Worm (Caenorhabditis elegans) whole organism, L2 larva: ENCODE measurements around the gene ZK970.8.

ENCODE experiments used
- C34F6.9 ChIP-seq: fragments of 150-350 bp; optimal IDR thresholded peaks from 2 replicates; lab custom pipeline; 2014; ENCODE audit warnings: missing biosample characterization, missing genetic modification characterization
- F13H6.1 ChIP-seq: sonication (generic microtip); optimal IDR thresholded peaks from 2 replicates; lab custom pipeline; 2016; ENCODE audit warnings: missing genetic modification characterization, missing compliant biosample characterization
- R02D3.7 ChIP-seq: fragments of 150-350 bp; optimal IDR thresholded peaks from 2 replicates; lab custom pipeline; 2014; ENCODE audit warnings: missing biosample characterization, missing genetic modification characterization
- Y55F3AM.14 ChIP-seq: fragments of 200-800 bp; sonication (Bioruptor generic); optimal IDR thresholded peaks from 2 replicates; lab custom pipeline; 2018; ENCODE audit warnings: mild to moderate bottlenecking, missing genetic modification characterization, missing compliant biosample characterization
- ZK546.5 ChIP-seq: sonication (generic microtip); optimal IDR thresholded peaks from 2 replicates; lab custom pipeline; 2017; ENCODE audit warnings: missing biosample characterization, missing genetic modification characterization
- alr-1 ChIP-seq: fragments of 150-350 bp; optimal IDR thresholded peaks from 2 replicates; lab custom pipeline; 2014; ENCODE audit warnings: missing biosample characterization, missing genetic modification characterization
- aly-2 ChIP-seq: fragments of 150-350 bp; optimal IDR thresholded peaks from 2 replicates; lab custom pipeline; 2014; ENCODE audit warnings: missing biosample characterization, missing genetic modification characterization
- ama-1 ChIP-seq: fragments of 150-350 bp; optimal IDR thresholded peaks from 2 replicates; lab custom pipeline; 2018; ENCODE audit warnings: inconsistent platforms
- ceh-16 ChIP-seq: fragments of 150-350 bp; optimal IDR thresholded peaks from 2 replicates; lab custom pipeline; 2014; ENCODE audit warnings: missing biosample characterization, missing genetic modification characterization
- ceh-82 ChIP-seq: fragments of 150-350 bp; optimal IDR thresholded peaks from 2 replicates; lab custom pipeline; 2014; ENCODE audit warnings: missing biosample characterization, missing genetic modification characterization
- egl-27 ChIP-seq: sonication (generic microtip); optimal IDR thresholded peaks from 3 replicates; lab custom pipeline; 2017; ENCODE audit warnings: missing biosample characterization, missing genetic modification reagents, missing genetic modification characterization
- elt-1 ChIP-seq: fragments of 150-350 bp; optimal IDR thresholded peaks from 2 replicates; lab custom pipeline; 2014; ENCODE audit warnings: missing biosample characterization, missing genetic modification characterization
- elt-3 ChIP-seq: sonication (generic microtip); optimal IDR thresholded peaks from 2 replicates; lab custom pipeline; 2017; ENCODE audit warnings: missing biosample characterization, missing genetic modification characterization
- gmeb-1 ChIP-seq: fragments of 150-350 bp; optimal IDR thresholded peaks from 2 replicates; lab custom pipeline; 2014; ENCODE audit warnings: missing biosample characterization, missing genetic modification characterization
- lin-11 ChIP-seq: fragments of 150-350 bp; sonication (generic microtip); optimal IDR thresholded peaks from 2 replicates; lab custom pipeline; 2014; ENCODE audit warnings: missing biosample characterization, missing genetic modification characterization, inconsistent platforms, mixed read lengths
- lin-13 ChIP-seq: fragments of 150-350 bp; optimal IDR thresholded peaks from 2 replicates; lab custom pipeline; 2014; ENCODE audit warnings: missing biosample characterization, missing genetic modification reagents, missing genetic modification characterization
- lin-39 ChIP-seq: fragments of 150-350 bp; optimal IDR thresholded peaks from 2 replicates; lab custom pipeline; 2014; ENCODE audit warnings: missing biosample characterization, missing genetic modification reagents, missing genetic modification characterization
- lsy-2 ChIP-seq, 2 experiments: fragments of 150-350 bp in 1 of 2; sonication (generic microtip) in 1 of 2; optimal IDR thresholded peaks; 2 replicates each; lab custom pipeline; 2014 to 2017; ENCODE audit warnings: missing biosample characterization in 2 of 2, missing genetic modification characterization in 2 of 2
- mab-5 ChIP-seq: fragments of 150-350 bp; optimal IDR thresholded peaks from 2 replicates; lab custom pipeline; 2014; ENCODE audit warnings: missing biosample characterization, missing genetic modification characterization
- mbf-1 ChIP-seq: sonication (generic microtip); optimal IDR thresholded peaks from 2 replicates; lab custom pipeline; 2017; ENCODE audit warnings: missing biosample characterization, missing genetic modification characterization
- mdl-1 ChIP-seq, 2 experiments: fragments of 150-350 bp in 1 of 2; sonication (generic microtip) in 1 of 2; optimal IDR thresholded peaks; 2 replicates each; lab custom pipeline; 2017; ENCODE audit warnings: missing biosample characterization in 2 of 2, missing genetic modification characterization in 2 of 2
- nhr-10 ChIP-seq: sonication (generic microtip); optimal IDR thresholded peaks from 2 replicates; lab custom pipeline; 2017; ENCODE audit warnings: missing biosample characterization, missing genetic modification characterization
- nhr-11 ChIP-seq: fragments of 150-350 bp; optimal IDR thresholded peaks from 2 replicates; lab custom pipeline; 2014; ENCODE audit warnings: missing biosample characterization, missing genetic modification characterization
- nhr-129 ChIP-seq: fragments of 150-350 bp; optimal IDR thresholded peaks from 2 replicates; lab custom pipeline; 2014; ENCODE audit warnings: missing biosample characterization, missing genetic modification characterization
- nhr-23 ChIP-seq: fragments of 150-350 bp; optimal IDR thresholded peaks from 2 replicates; lab custom pipeline; 2014; ENCODE audit warnings: missing biosample characterization, missing genetic modification reagents, missing genetic modification characterization
- nhr-237 ChIP-seq: fragments of 150-350 bp; optimal IDR thresholded peaks from 2 replicates; lab custom pipeline; 2014; ENCODE audit warnings: missing biosample characterization, missing genetic modification characterization
- nhr-25 ChIP-seq: fragments of 150-350 bp; sonication (generic microtip); optimal IDR thresholded peaks from 3 replicates; lab custom pipeline; 2014; ENCODE audit warnings: missing biosample characterization, missing genetic modification characterization
- nhr-6 ChIP-seq: fragments of 150-350 bp; optimal IDR thresholded peaks from 2 replicates; lab custom pipeline; 2014; ENCODE audit warnings: missing biosample characterization, missing genetic modification characterization
- nhr-77 ChIP-seq: fragments of 150-350 bp; optimal IDR thresholded peaks from 2 replicates; lab custom pipeline; 2014; ENCODE audit warnings: missing biosample characterization, missing genetic modification characterization
- peb-1 ChIP-seq: fragments of 150-350 bp; optimal IDR thresholded peaks from 2 replicates; lab custom pipeline; 2014; ENCODE audit warnings: missing biosample characterization, missing genetic modification characterization
- sem-4 ChIP-seq: fragments of 150-350 bp; optimal IDR thresholded peaks from 2 replicates; lab custom pipeline; 2014; ENCODE audit warnings: missing biosample characterization, missing genetic modification reagents, missing genetic modification characterization
- skn-1 ChIP-seq: sonication (generic microtip); optimal IDR thresholded peaks from 2 replicates; lab custom pipeline; 2017; ENCODE audit warnings: missing biosample characterization, missing genetic modification characterization
- sma-3 ChIP-seq: sonication (generic microtip); optimal IDR thresholded peaks from 2 replicates; lab custom pipeline; 2016; ENCODE audit warnings: missing genetic modification reagents, missing genetic modification characterization, missing compliant biosample characterization
- sma-9 ChIP-seq, 2 experiments: fragments of 150-350 bp in 1 of 2; sonication (generic microtip) in 1 of 2; optimal IDR thresholded peaks; 2 replicates each; lab custom pipeline; 2014 to 2016; ENCODE audit warnings: missing genetic modification characterization in 2 of 2, mild to moderate bottlenecking in 1 of 2, missing biosample characterization in 1 of 2, missing compliant biosample characterization in 1 of 2, missing genetic modification reagents in 1 of 2, moderate library complexity in 1 of 2
- snpc-4 ChIP-seq: fragments of 150-350 bp; optimal IDR thresholded peaks from 2 replicates; lab custom pipeline; 2014; ENCODE audit warnings: missing biosample characterization, missing genetic modification characterization
- unc-39 ChIP-seq: fragments of 150-350 bp; optimal IDR thresholded peaks from 2 replicates; lab custom pipeline; 2014; ENCODE audit warnings: missing biosample characterization, missing genetic modification characterization
- unc-55 ChIP-seq: fragments of 150-350 bp; sonication (generic microtip); optimal IDR thresholded peaks from 3 replicates; lab custom pipeline; 2014; ENCODE audit warnings: missing biosample characterization, missing genetic modification reagents, missing genetic modification characterization
- unc-62 ChIP-seq: fragments of 150-350 bp; optimal IDR thresholded peaks from 2 replicates; lab custom pipeline; 2014; ENCODE audit warnings: missing biosample characterization, missing genetic modification reagents, missing genetic modification characterization
- zag-1 ChIP-seq: fragments of 150-350 bp; optimal IDR thresholded peaks from 2 replicates; lab custom pipeline; 2014; ENCODE audit warnings: missing biosample characterization, missing genetic modification characterization
- ztf-1 ChIP-seq: fragments of 200-800 bp; sonication (Bioruptor generic); conservative IDR thresholded peaks from 2 replicates; pipeline ENCODE4 v1.3.6; 2022; ENCODE audit warnings: missing genetic modification characterization, missing compliant biosample characterization
- ztf-11 ChIP-seq: sonication (generic microtip); optimal IDR thresholded peaks from 2 replicates; lab custom pipeline; 2017; ENCODE audit warnings: missing biosample characterization, missing genetic modification characterization
- ztf-4 ChIP-seq: fragments of 150-350 bp; optimal IDR thresholded peaks from 2 replicates; lab custom pipeline; 2014; ENCODE audit warnings: missing biosample characterization, missing genetic modification characterization

ZK970.8 gene

ce11 chrII:10350487-10350886, 41.0 kb downstream of the ZK970.8 start, which contains the start of gene C07E3.9:
C07E3.9 (plus strand) TSS chrII:10350756.
- TF ChIP-seq mab-5 (tag; lab: Kevin White, UChicago) (no peak), ztf-1 (GFP tag; lab: Robert Waterston, UW) (no peak), elt-1 (tag; lab: Kevin White, UChicago) (no peak), nhr-23 (tag; lab: Kevin White, UChicago) (no peak), ztf-11 (tag; lab: Kevin White, UChicago) (no peak), lsy-2 (tag; optimal IDR thresholded peaks at IDR 0.05; lab: Kevin White, UChicago) (peak; percentile 4 to 72), F13H6.1 (tag; lab: Kevin White, UChicago) (no peak), ZK546.5 (tag; lab: Kevin White, UChicago) (no peak), gmeb-1 (tag; lab: Kevin White, UChicago) (peak; percentile 91), C34F6.9 (tag; lab: Kevin White, UChicago) (peak; percentile 56), unc-55 (GFP tag; lab: Kevin White, UChicago) (peak; percentile 74), nhr-10 (tag; lab: Kevin White, UChicago) (no peak), aly-2 (no peak), R02D3.7 (tag; lab: Kevin White, UChicago) (peak; percentile 8), mdl-1 (tag; optimal IDR thresholded peaks at IDR 0.05; lab: Kevin White, UChicago) (no peak), unc-39 (no peak), nhr-237 (no peak), ceh-16 (tag; lab: Kevin White, UChicago) (no peak), Y55F3AM.14 (no peak), nhr-6 (tag; lab: Kevin White, UChicago) (no peak), skn-1 (tag; lab: Kevin White, UChicago) (peak; percentile 9), nhr-129 (peak; percentile 50), ama-1 (lab: Kevin White, UChicago) (no peak), nhr-11 (tag; lab: Kevin White, UChicago) (no peak), sma-9 (GFP tag; optimal IDR thresholded peaks at IDR 0.05; lab: Kevin White, UChicago) (no peak), sma-9 (tag; optimal IDR thresholded peaks at IDR 0.05; lab: Kevin White, UChicago) (no peak), elt-3 (no peak)

- TF ChIP-seq sma-3 (GFP tag; lab: Kevin White, UChicago) (no peak), alr-1 (tag; lab: Kevin White, UChicago) (no peak), gmeb-1 (tag; lab: Kevin White, UChicago) (no peak), mbf-1 (tag; lab: Kevin White, UChicago) (no peak), unc-62 (GFP tag; lab: Kevin White, UChicago) (no peak), ztf-4 (no peak), nhr-25 (tag; lab: Kevin White, UChicago) (no peak), elt-3 (no peak), mdl-1 (tag; optimal IDR thresholded peaks at IDR 0.05; lab: Kevin White, UChicago) (no peak), egl-27 (tag; lab: Kevin White, UChicago) (no peak), nhr-77 (tag; lab: Kevin White, UChicago) (no peak), lin-39 (tag; lab: Kevin White, UChicago) (no peak), nhr-129 (no peak), lin-13 (GFP tag; lab: Kevin White, UChicago) (no peak), ZK546.5 (tag; lab: Kevin White, UChicago) (no peak), C34F6.9 (tag; lab: Kevin White, UChicago) (no peak), elt-1 (tag; lab: Kevin White, UChicago) (no peak), lin-11 (tag; lab: Kevin White, UChicago) (no peak), Y55F3AM.14 (no peak)
Measured at ce11 chrII:10351963-10352362, 42.5 kb downstream of the ZK970.8 start, which contains the start of gene C07E3.8. C07E3.8 (plus strand) TSS chrII:10352263.

- TF ChIP-seq ztf-1 (GFP tag; lab: Robert Waterston, UW) (no peak), lsy-2 (tag; optimal IDR thresholded peaks at IDR 0.05; lab: Kevin White, UChicago) (no peak), sma-3 (GFP tag; lab: Kevin White, UChicago) (no peak), Y55F3AM.14 (no peak), nhr-77 (tag; lab: Kevin White, UChicago) (no peak), nhr-11 (tag; lab: Kevin White, UChicago) (no peak), nhr-10 (tag; lab: Kevin White, UChicago) (no peak), ztf-4 (no peak), unc-62 (GFP tag; lab: Kevin White, UChicago) (no peak), ceh-82 (tag; lab: Kevin White, UChicago) (no peak), nhr-129 (no peak), snpc-4 (tag; lab: Kevin White, UChicago) (no peak), peb-1 (tag; lab: Kevin White, UChicago) (no peak), sem-4 (tag; lab: Kevin White, UChicago) (no peak), zag-1 (no peak), skn-1 (tag; lab: Kevin White, UChicago) (no peak), elt-1 (tag; lab: Kevin White, UChicago) (no peak)
- TF ChIP-seq, all 48 proteins: peak for 0
Measured at ce11 chrII:10357468-10358007, 48.1 kb downstream of the ZK970.8 start, which contains the start of gene C07E3.3. C07E3.3 (minus strand) TSS chrII:10357518.
